Worm (Caenorhabditis elegans): ENCODE results near the gene T07F8.1.
A peak's percentile ranks its signal among the peaks of the same experiment; 100 is the strongest.

T07F8.1 gene

DNA sequence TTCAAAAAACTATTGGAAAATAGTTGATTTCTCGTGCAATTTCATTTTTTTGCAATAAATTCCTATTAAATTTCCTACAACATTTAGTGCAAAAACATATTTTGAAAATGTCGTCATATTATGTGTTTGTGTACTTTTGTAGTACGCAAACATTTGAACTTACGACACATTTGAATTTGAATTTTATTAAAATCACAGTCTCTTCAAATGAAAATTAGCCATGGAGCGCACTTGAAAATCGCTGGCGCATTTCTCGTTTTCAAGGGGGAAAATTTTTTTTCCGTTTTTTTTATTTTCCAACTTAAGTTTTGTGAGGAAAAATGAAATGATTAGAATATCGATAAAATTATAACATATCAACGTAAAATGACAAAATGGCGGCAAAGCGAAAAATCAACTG, 649 bp upstream of the T07F8.1 start:
- TF ChIP-seq egl-27 (tag; optimal IDR thresholded peaks at IDR 0.05), result no peak
- no peak for TF ChIP-seq jun-1 (tag; optimal IDR thresholded peaks at IDR 0.05)
- TF ChIP-seq nhr-111 (GFP tag; optimal IDR thresholded peaks at IDR 0.05), result no peak
- TF ChIP-seq duxl-1 (tag; optimal IDR thresholded peaks at IDR 0.05; ENCODE audit: poor library complexity), result no peak
- TF ChIP-seq spr-3 (GFP tag; optimal IDR thresholded peaks at IDR 0.05), result no peak
- no peak for TF ChIP-seq lin-1 (GFP tag; IDR thresholded peaks at IDR 0.05)
- peak; percentile 32 for TF ChIP-seq mep-1 (tag; optimal IDR thresholded peaks at IDR 0.05)
- TF ChIP-seq rbr-2 (tag; optimal IDR thresholded peaks at IDR 0.05), result no peak
- TF ChIP-seq unc-130 (GFP tag; optimal IDR thresholded peaks at IDR 0.05), result peak; percentile 32
- TF ChIP-seq fkh-10 (GFP tag; optimal IDR thresholded peaks at IDR 0.05), result no peak
- no peak for TF ChIP-seq cey-2 (tag; optimal IDR thresholded peaks at IDR 0.05; ENCODE audit: borderline replicate concordance, insufficient read depth)
- TF ChIP-seq F49E8.2 (tag; optimal IDR thresholded peaks at IDR 0.05; ENCODE audit: borderline replicate concordance), result peak; percentile 50
- no peak for TF ChIP-seq unc-39 (tag; optimal IDR thresholded peaks at IDR 0.05)
- peak; percentile 93 for TF ChIP-seq lin-38 (GFP tag; IDR thresholded peaks at IDR 0.05)
- TF ChIP-seq dpl-1 (GFP tag; optimal IDR thresholded peaks at IDR 0.05), result peak; percentile 21
- no peak for TF ChIP-seq T26A8.4 (GFP tag; IDR thresholded peaks at IDR 0.05)
- no peak for TF ChIP-seq ZK546.5 (tag; optimal IDR thresholded peaks at IDR 0.05)
- no peak for TF ChIP-seq ztf-11 (tag; optimal IDR thresholded peaks at IDR 0.05)
- no peak for TF ChIP-seq nhr-6 (tag; optimal IDR thresholded peaks at IDR 0.05)
- TF ChIP-seq nhr-237 (tag; optimal IDR thresholded peaks at IDR 0.05), result no peak
- TF ChIP-seq lin-13 (GFP tag; optimal IDR thresholded peaks at IDR 0.05), result peak; percentile 17
- peak in 1 of 2 experiments; percentile 79 for TF ChIP-seq lsy-2 (tag; optimal IDR thresholded peaks at IDR 0.05)
- no peak for TF ChIP-seq daf-16 (GFP tag; optimal IDR thresholded peaks at IDR 0.05)
- no peak for TF ChIP-seq daf-16 (tag; optimal IDR thresholded peaks at IDR 0.05)
- no peak for TF ChIP-seq nhr-76 (tag; optimal IDR thresholded peaks at IDR 0.05)
- TF ChIP-seq ces-1 (GFP tag; optimal IDR thresholded peaks at IDR 0.05), result no peak
- peak; percentile 34 for TF ChIP-seq dve-1 (tag; optimal IDR thresholded peaks at IDR 0.05; ENCODE audit: insufficient read depth)
- TF ChIP-seq dmd-9 (GFP tag; IDR thresholded peaks at IDR 0.05), result no peak
- no peak for TF ChIP-seq zfp-2 (tag; optimal IDR thresholded peaks at IDR 0.05)
- peak; percentile 72 for TF ChIP-seq aha-1 (tag)
- TF ChIP-seq hlh-11 (tag; optimal IDR thresholded peaks at IDR 0.05), result no peak
- TF ChIP-seq ztf-7 (tag; optimal IDR thresholded peaks at IDR 0.05), result no peak
- no peak for TF ChIP-seq pqm-1 (tag; optimal IDR thresholded peaks at IDR 0.05)
- TF ChIP-seq zfp-3 (GFP tag; conservative IDR thresholded peaks at IDR 0.05), result no peak
- no peak for TF ChIP-seq saeg-2 (GFP tag; IDR thresholded peaks at IDR 0.05)

DNA sequence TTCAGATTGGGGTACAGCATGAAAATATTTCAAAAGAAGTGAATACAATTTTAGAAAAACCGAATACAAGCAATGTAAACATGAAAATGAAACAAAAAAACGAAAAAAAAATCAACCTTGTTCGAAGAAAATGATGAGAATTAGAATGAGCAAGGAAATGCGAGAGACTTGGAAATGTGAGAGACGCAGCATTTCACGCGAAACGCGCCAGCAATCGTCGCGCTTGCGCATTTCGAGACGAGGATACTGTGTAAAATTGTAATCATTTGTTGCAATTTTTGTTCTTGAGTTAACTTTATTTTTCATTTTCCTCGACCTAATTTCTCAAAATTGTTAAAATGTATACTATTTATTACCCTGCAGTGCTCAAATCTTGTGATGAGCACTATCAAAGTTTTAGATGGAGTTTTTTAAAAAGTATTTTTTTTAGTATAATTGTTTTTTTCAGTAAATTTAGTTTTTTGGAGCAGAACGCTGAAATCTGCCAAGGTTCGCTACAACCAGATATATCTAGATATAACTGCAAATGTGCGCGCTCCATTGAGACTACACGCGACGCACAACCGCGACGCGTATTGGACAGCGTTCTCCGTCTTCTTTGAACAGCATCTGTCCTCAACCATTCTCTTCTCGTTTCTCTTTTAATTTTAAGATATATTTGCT, 3.9 kb downstream of the T07F8.1 start, which contains the start of gene fust-1:
fust-1 (plus strand) TSS at position 613 of the 663 bp plus-strand sequence.
- peak; percentile 85 for TF ChIP-seq nhr-77 (tag; optimal IDR thresholded peaks at IDR 0.05)
- TF ChIP-seq T20F7.1 (GFP tag; optimal IDR thresholded peaks at IDR 0.05), result peak; percentile 90
- TF ChIP-seq mdl-1 (tag; optimal IDR thresholded peaks at IDR 0.05), result peak in 1 of 2 experiments; percentile 68
- TF ChIP-seq nhr-28 (tag; optimal IDR thresholded peaks at IDR 0.05), result peak; percentile 87
- TF ChIP-seq lin-15B (tag; optimal IDR thresholded peaks at IDR 0.05), result peak; percentile 63
- peak; percentile 86 for TF ChIP-seq F37D6.2 (tag; optimal IDR thresholded peaks at IDR 0.05)
- TF ChIP-seq gei-8 (GFP tag; optimal IDR thresholded peaks at IDR 0.05), result peak; percentile 65
- no peak for TF ChIP-seq ceh-82 (tag; optimal IDR thresholded peaks at IDR 0.05)
- no peak for TF ChIP-seq attf-4 (tag; optimal IDR thresholded peaks at IDR 0.05)
- TF ChIP-seq hlh-11 (tag; optimal IDR thresholded peaks at IDR 0.05), result peak; percentile 95
- peak; percentile 74; the same call in 1 of the 2 replicates for TF ChIP-seq D1046.2 (GFP tag; IDR thresholded peaks at IDR 0.05)
- TF ChIP-seq zfp-3 (GFP tag; conservative IDR thresholded peaks at IDR 0.05), result peak; percentile 85
- TF ChIP-seq zip-2 (tag; optimal IDR thresholded peaks at IDR 0.05), result peak; percentile 76
- peak; percentile 89 for TF ChIP-seq lin-1 (GFP tag; IDR thresholded peaks at IDR 0.05)
- TF ChIP-seq mxl-3 (GFP tag; optimal IDR thresholded peaks at IDR 0.05), result peak; percentile 77
- peak; percentile 85; the same call in 1 of the 2 replicates for TF ChIP-seq mxl-2 (GFP tag; conservative IDR thresholded peaks at IDR 0.05)
- TF ChIP-seq fkh-10 (GFP tag; optimal IDR thresholded peaks at IDR 0.05), result peak; percentile 82
- peak; percentile 38 for TF ChIP-seq lir-3 (tag; optimal IDR thresholded peaks at IDR 0.05)
- TF ChIP-seq saeg-2 (GFP tag; IDR thresholded peaks at IDR 0.05), result peak; percentile 87
- TF ChIP-seq dpl-1 (GFP tag; optimal IDR thresholded peaks at IDR 0.05), result peak; percentile 90
- TF ChIP-seq Y75B8A.6 (GFP tag; IDR thresholded peaks at IDR 0.05), result no peak
- TF ChIP-seq ztf-11 (tag; optimal IDR thresholded peaks at IDR 0.05), result no peak
- peak; percentile 77; the same call in 1 of the 2 replicates for TF ChIP-seq dmd-9 (GFP tag; IDR thresholded peaks at IDR 0.05)
- TF ChIP-seq ceh-62 (tag; optimal IDR thresholded peaks at IDR 0.05), result no peak
